Fruit fly (Drosophila melanogaster) whole organism, adult: ENCODE results near the gene CG42240.

Experiments used
- CG11617 ChIP-seq: fragments of 200-800 bp; sonication (Bioruptor generic); optimal IDR thresholded peaks from 2 replicates; lab custom pipeline; 2017; ENCODE audit warnings: mild to moderate bottlenecking, missing biosample characterization, missing genetic modification reagents, missing genetic modification characterization
- CG12768 ChIP-seq: fragments of 200-800 bp; sonication (Bioruptor generic); optimal IDR thresholded peaks from 2 replicates; lab custom pipeline; 2017; ENCODE audit warnings: missing biosample characterization, missing genetic modification characterization, mild to moderate bottlenecking, moderate library complexity, missing genetic modification reagents
- CG14711 ChIP-seq: fragments of 200-800 bp; sonication (Bioruptor generic); optimal IDR thresholded peaks from 2 replicates; lab custom pipeline; 2018; ENCODE audit warnings: missing biosample characterization, mild to moderate bottlenecking, missing genetic modification characterization, moderate library complexity
- CG1620 ChIP-seq: fragments of 200-800 bp; sonication (Bioruptor generic); optimal IDR thresholded peaks from 2 replicates; lab custom pipeline; 2016; ENCODE audit warnings: missing biosample characterization, missing genetic modification characterization
- CG33017 ChIP-seq: fragments of 200-800 bp; sonication (Bioruptor generic); optimal IDR thresholded peaks from 2 replicates; lab custom pipeline; 2018; ENCODE audit warnings: missing biosample characterization, mild to moderate bottlenecking, missing genetic modification characterization, moderate library complexity
- CG5204 ChIP-seq: fragments of 200-800 bp; sonication (Bioruptor generic); optimal IDR thresholded peaks from 2 replicates; lab custom pipeline; 2016; ENCODE audit warnings: missing biosample characterization, missing genetic modification characterization
- CG7045 ChIP-seq: fragments of 200-800 bp; sonication (Bioruptor generic); optimal IDR thresholded peaks from 2 replicates; lab custom pipeline; 2017; ENCODE audit warnings: missing biosample characterization, mild to moderate bottlenecking, missing genetic modification characterization
- CG7101 ChIP-seq: fragments of 200-800 bp; sonication (Bioruptor generic); optimal IDR thresholded peaks from 2 replicates; lab custom pipeline; 2018; ENCODE audit warnings: missing biosample characterization, mild to moderate bottlenecking, missing genetic modification characterization, moderate library complexity
- Clk ChIP-seq: fragments of 200-800 bp; sonication (Bioruptor generic); optimal IDR thresholded peaks from 2 replicates; lab custom pipeline; 2017; ENCODE audit warnings: missing biosample characterization, missing genetic modification characterization
- Crg-1 ChIP-seq: fragments of 200-800 bp; sonication (Bioruptor generic); optimal IDR thresholded peaks from 2 replicates; lab custom pipeline; 2016; ENCODE audit warnings: missing biosample characterization, missing genetic modification characterization
- Hr96 ChIP-seq: fragments of 200-800 bp; sonication (Bioruptor generic); optimal IDR thresholded peaks from 2 replicates; lab custom pipeline; 2016; ENCODE audit warnings: missing biosample characterization, missing genetic modification characterization
- Mnt ChIP-seq: fragments of 200-800 bp; sonication (Bioruptor generic); optimal IDR thresholded peaks from 2 replicates; lab custom pipeline; 2016; ENCODE audit warnings: missing biosample characterization, mild to moderate bottlenecking, missing genetic modification characterization
- bab1 ChIP-seq: fragments of 200-800 bp; sonication (Bioruptor generic); optimal IDR thresholded peaks from 3 replicates; lab custom pipeline; 2019; ENCODE audit warnings: missing biosample characterization, mild to moderate bottlenecking, missing genetic modification characterization, moderate library complexity
- cic ChIP-seq: fragments of 200-800 bp; sonication (Bioruptor generic); optimal IDR thresholded peaks from 2 replicates; lab custom pipeline; 2017; ENCODE audit warnings: missing biosample characterization, mild to moderate bottlenecking, missing genetic modification characterization, moderate library complexity
- cnc ChIP-seq, 2 experiments: fragments of >200 bp; optimal IDR thresholded peaks; 2 replicates each; lab custom pipeline; 2017
- kay ChIP-seq: fragments of 200-800 bp; sonication (Bioruptor generic); peaks from one replicate; lab custom pipeline; 2016; ENCODE audit warnings: missing biosample characterization, missing genetic modification characterization, borderline replicate concordance
- ovo ChIP-seq: fragments of 200-800 bp; sonication (Bioruptor generic); optimal IDR thresholded peaks from 2 replicates; lab custom pipeline; 2016; ENCODE audit warnings: missing biosample characterization, missing genetic modification characterization
- pad ChIP-seq: fragments of 200-800 bp; sonication (Bioruptor generic); optimal IDR thresholded peaks from 3 replicates; lab custom pipeline; 2017; ENCODE audit warnings: missing biosample characterization, missing genetic modification characterization, mild to moderate bottlenecking, moderate library complexity, missing genetic modification reagents
- tj ChIP-seq: fragments of 200-800 bp; sonication (Bioruptor generic); optimal IDR thresholded peaks from 3 replicates; lab custom pipeline; 2017; ENCODE audit warnings: missing biosample characterization, mild to moderate bottlenecking, missing genetic modification characterization, moderate library complexity
- toe ChIP-seq: fragments of 200-800 bp; sonication (Bioruptor generic); optimal IDR thresholded peaks from 2 replicates; lab custom pipeline; 2016; ENCODE audit warnings: missing biosample characterization, missing genetic modification characterization

The CG42240 gene

DNA sequence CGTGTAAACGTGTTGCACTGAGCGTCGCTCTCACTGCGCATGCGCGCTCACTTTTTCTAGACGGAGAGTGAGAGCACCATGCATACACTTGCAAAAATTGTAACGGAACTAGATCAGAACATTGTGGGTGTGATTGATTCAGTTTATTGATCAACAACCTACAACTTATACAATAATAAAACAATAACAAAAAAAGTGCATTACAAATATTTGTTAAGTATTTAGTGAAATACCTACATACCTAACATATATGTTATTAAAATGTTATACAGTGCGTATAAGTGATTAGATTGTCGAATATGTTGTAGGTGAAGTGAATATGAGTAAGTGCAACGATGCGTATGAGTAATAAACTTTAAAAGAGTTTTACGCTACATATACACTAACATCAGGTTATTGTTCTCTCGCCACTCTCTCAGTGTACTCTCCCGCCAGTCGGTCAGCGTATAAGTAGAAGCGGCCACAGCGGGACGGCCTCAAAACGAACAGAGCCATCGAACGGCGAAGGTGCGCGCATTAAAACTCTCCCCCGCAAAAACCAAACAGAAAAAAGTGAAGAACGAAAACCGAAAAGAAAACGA, at the start of gene CG42240:
Gene CG42240 (plus strand): TSS at position 474 of the 581 bp plus-strand sequence.
- TF ChIP-seq cnc (optimal IDR thresholded peaks at IDR 0.05; lab: Kevin White, UChicago): no peak
- TF ChIP-seq CG7101 (tag; lab: Kevin White, UChicago): peak; percentile 93
- TF ChIP-seq cic (GFP tag; lab: Kevin White, UChicago): peak; percentile 74
- peak; percentile 46 for TF ChIP-seq Clk (GFP tag; lab: Kevin White, UChicago)
- TF ChIP-seq kay (GFP tag; lab: Kevin White, UChicago): peak; percentile 92
- TF ChIP-seq CG7045 (GFP tag; lab: Kevin White, UChicago): peak; percentile 89
- peak; percentile 96 for TF ChIP-seq bab1
- TF ChIP-seq CG14711 (tag; lab: Kevin White, UChicago): peak; percentile 86
- peak; percentile 54 for TF ChIP-seq CG1620
- TF ChIP-seq CG5204 (GFP tag; lab: Kevin White, UChicago): peak; percentile 79
- peak; percentile 73 for TF ChIP-seq Crg-1
- peak; percentile 65 for TF ChIP-seq Mnt (GFP tag; lab: Kevin White, UChicago)
- peak; percentile 71 for TF ChIP-seq ovo (GFP tag; lab: Kevin White, UChicago)
- TF ChIP-seq tj: peak; percentile 82
- TF ChIP-seq CG11617 (GFP tag; lab: Kevin White, UChicago): peak; percentile 96
- TF ChIP-seq CG33017 (tag; lab: Kevin White, UChicago): peak; percentile 85
- TF ChIP-seq Hr96 (GFP tag; lab: Kevin White, UChicago): peak; percentile 83
- TF ChIP-seq pad (GFP tag; lab: Kevin White, UChicago): peak; percentile 81
- peak; percentile 61 for TF ChIP-seq toe
- TF ChIP-seq CG12768 (GFP tag; lab: Kevin White, UChicago): peak; percentile 86

DNA sequence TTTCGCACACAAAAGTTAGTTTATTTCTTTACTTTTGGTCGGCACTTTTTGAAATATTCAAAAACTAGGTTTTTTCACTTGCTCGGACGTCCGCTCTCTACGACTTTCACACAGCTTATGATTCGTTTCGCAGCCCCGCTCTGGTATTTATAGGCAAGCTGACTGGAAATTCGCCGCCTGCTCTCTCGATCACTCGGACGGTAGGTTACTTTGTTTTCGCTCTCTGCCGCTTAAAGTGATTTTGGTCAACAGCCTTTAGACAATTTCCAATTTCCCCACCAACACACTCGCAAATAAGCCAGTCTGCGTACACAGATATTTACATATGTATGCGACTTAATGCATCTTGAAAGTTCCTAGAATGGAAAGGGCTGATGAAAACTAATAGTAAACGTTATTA, 47.2 kb upstream of the CG42240 start, which contains the start of gene CG11700:
Gene CG11700 (minus strand): TSS at position 106 of the 400 bp plus-strand sequence.
- TF ChIP-seq tj (peak; percentile 11), CG12768 (GFP tag; lab: Kevin White, UChicago) (no peak), kay (GFP tag; lab: Kevin White, UChicago) (no peak), bab1 (peak; percentile 24)

DNA sequence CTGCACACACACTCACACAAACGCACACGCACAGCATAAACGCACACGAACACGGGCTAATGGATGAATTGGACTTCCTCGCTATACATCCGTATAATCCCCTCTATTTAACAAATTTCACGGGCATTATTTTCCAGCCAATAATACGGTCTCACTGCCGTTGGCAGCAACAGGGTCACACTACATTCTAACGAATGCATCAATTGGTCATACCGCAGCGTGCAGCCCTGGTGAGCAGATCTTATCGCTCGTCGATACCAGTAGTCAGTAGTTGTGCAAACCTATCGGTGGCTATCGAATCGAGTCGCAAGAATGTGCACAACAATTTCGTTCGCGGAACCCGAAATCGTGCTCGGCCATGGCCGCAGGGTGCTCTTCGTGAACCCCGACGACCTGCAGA, 42.8 kb upstream of the CG42240 start, which contains the start of the genes Top3beta and wuho:
Gene Top3beta (minus strand): TSS at position 149 of the 400 bp plus-strand sequence.
Gene wuho (plus strand): TSS at position 259 of the 400 bp plus-strand sequence.
- no peak for TF ChIP-seq kay (GFP tag; lab: Kevin White, UChicago)
- TF ChIP-seq ovo (GFP tag; lab: Kevin White, UChicago): peak; percentile 57
- no peak for TF ChIP-seq Clk (GFP tag; lab: Kevin White, UChicago)
- no peak for TF ChIP-seq CG5204 (GFP tag; lab: Kevin White, UChicago)
- TF ChIP-seq Mnt (GFP tag; lab: Kevin White, UChicago): peak; percentile 96
- peak; percentile 65 for TF ChIP-seq cic (GFP tag; lab: Kevin White, UChicago)
- TF ChIP-seq CG11617 (GFP tag; lab: Kevin White, UChicago): peak; percentile 37
- peak; percentile 83 for TF ChIP-seq bab1
- no peak for TF ChIP-seq toe
- peak; percentile 20 for TF ChIP-seq CG33017 (tag; lab: Kevin White, UChicago)
- TF ChIP-seq tj: peak; percentile 31
- peak; percentile 68 for TF ChIP-seq CG7101 (tag; lab: Kevin White, UChicago)
- no peak for TF ChIP-seq cnc (optimal IDR thresholded peaks at IDR 0.05; lab: Kevin White, UChicago)
- no peak for TF ChIP-seq Hr96 (GFP tag; lab: Kevin White, UChicago)
- TF ChIP-seq pad (GFP tag; lab: Kevin White, UChicago): peak; percentile 72
- TF ChIP-seq CG1620: peak; percentile 51
- peak; percentile 44 for TF ChIP-seq CG14711 (tag; lab: Kevin White, UChicago)
- TF ChIP-seq CG7045 (GFP tag; lab: Kevin White, UChicago): no peak
- TF ChIP-seq CG12768 (GFP tag; lab: Kevin White, UChicago): no peak
- peak; percentile 47 for TF ChIP-seq Crg-1

DNA sequence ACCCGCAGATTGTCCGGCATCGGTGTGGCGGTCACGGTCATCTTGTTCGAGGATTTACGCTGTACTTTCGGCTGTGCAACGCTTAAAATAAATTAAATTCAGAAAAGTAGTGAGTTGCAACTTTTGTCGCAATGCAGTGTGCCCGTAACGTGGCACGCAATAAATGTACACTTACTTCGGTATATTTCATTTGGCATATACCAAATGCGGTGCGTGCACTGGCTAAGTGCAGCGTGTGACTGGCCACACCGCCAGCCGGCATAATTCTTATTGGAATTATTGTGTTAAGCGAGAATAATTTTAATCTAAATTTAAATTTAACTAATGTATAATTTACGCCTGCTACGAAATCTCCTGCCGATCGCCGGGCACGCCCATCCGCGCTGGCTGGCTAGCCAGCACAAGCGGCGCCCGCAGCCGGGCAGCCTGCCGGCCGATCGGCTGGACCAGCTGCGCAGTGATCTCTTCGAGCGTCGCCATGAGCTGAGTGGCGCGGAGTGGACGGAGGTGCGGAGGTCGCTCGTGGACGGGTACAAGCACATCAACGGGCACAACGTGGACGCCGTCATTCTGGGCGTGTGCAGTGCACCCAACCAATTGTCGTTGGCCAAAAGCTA, 39.5 kb upstream of the CG42240 start, which contains the start of the genes Rpt4 and mldr:
Gene Rpt4 (minus strand): TSS at position 163 of the 617 bp plus-strand sequence.
Gene mldr (plus strand): TSS at position 221 of the 617 bp plus-strand sequence.
- TF ChIP-seq Mnt (GFP tag; lab: Kevin White, UChicago): peak; percentile 23
- TF ChIP-seq bab1: peak; percentile 58
- peak; percentile 63 for TF ChIP-seq tj
- peak in 1 of 2 experiments; percentile 71 for TF ChIP-seq cnc (optimal IDR thresholded peaks at IDR 0.05; lab: Kevin White, UChicago)
- TF ChIP-seq CG12768 (GFP tag; lab: Kevin White, UChicago): no peak
- peak; percentile 26 for TF ChIP-seq CG1620
- TF ChIP-seq CG5204 (GFP tag; lab: Kevin White, UChicago): no peak
- no peak for TF ChIP-seq CG11617 (GFP tag; lab: Kevin White, UChicago)

DNA sequence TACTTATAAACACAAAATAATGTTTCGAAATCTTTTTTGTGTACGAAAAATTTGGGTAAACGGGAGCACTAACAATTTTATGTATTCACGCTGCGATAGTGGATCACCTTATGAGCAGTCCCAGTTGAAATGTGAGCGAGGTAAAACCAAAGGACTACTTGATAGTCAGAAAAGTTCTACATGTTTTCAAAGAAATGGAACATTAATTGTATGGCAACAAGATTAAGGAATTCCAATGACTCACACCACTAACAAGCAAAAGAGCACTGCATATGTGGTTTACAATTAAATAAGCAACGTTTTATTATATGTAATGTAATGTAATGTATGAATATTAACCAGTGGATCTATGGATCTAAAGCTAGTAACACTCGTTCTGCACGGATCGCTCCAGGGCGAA, 36.4 kb upstream of the CG42240 start, which contains the start of gene CG15892:
Gene CG15892 (minus strand): TSS at position 101 of the 400 bp plus-strand sequence.
- TF ChIP-seq pad (GFP tag; lab: Kevin White, UChicago): no peak
- TF ChIP-seq CG7045 (GFP tag; lab: Kevin White, UChicago): no peak
- TF ChIP-seq CG14711 (tag; lab: Kevin White, UChicago): no peak
- TF ChIP-seq bab1: no peak
- no peak for TF ChIP-seq CG33017 (tag; lab: Kevin White, UChicago)

DNA sequence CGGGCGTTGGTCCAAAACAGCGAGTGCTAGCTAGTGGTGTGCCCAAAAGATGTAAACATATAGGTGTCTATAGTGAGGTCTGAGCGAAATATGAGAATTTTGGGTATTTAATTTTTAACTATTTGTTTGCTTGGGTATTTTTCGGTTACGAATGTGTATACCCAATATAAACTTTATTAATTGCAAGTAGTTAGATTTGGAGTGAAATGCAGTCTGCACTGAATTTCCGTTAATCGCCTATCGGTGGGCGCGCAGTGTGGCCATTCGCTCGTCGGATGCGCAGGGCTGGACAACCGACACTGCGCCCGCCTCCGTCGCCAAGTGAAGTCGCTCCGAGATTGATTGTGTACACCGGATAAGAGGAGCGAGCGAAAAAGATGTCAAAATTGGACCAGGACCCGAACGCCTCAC, 35.5 kb upstream of the CG42240 start, which contains the start of the genes CG15891 and CG3815:
Gene CG15891 (minus strand): TSS at position 217 of the 411 bp plus-strand sequence.
Gene CG3815 (plus strand): TSS at position 261 of the 411 bp plus-strand sequence.
- TF ChIP-seq CG1620: peak; percentile 53
- no peak for TF ChIP-seq ovo (GFP tag; lab: Kevin White, UChicago)
- peak; percentile 59 for TF ChIP-seq pad (GFP tag; lab: Kevin White, UChicago)
- no peak for TF ChIP-seq CG7045 (GFP tag; lab: Kevin White, UChicago)
- peak; percentile 9 for TF ChIP-seq CG33017 (tag; lab: Kevin White, UChicago)
- peak; percentile 39 for TF ChIP-seq Mnt (GFP tag; lab: Kevin White, UChicago)
- peak; percentile 69 for TF ChIP-seq CG7101 (tag; lab: Kevin White, UChicago)
- TF ChIP-seq Clk (GFP tag; lab: Kevin White, UChicago): no peak
- TF ChIP-seq bab1: peak; percentile 73
- no peak for TF ChIP-seq Hr96 (GFP tag; lab: Kevin White, UChicago)
- TF ChIP-seq tj: peak; percentile 34
- no peak for TF ChIP-seq toe
- peak; percentile 38 for TF ChIP-seq Crg-1
- TF ChIP-seq kay (GFP tag; lab: Kevin White, UChicago): no peak
- TF ChIP-seq CG5204 (GFP tag; lab: Kevin White, UChicago): no peak
- TF ChIP-seq CG14711 (tag; lab: Kevin White, UChicago): peak; percentile 60
- peak; percentile 21 for TF ChIP-seq CG12768 (GFP tag; lab: Kevin White, UChicago)
- TF ChIP-seq CG11617 (GFP tag; lab: Kevin White, UChicago): peak; percentile 69
